Comparison of ENCODE assay signal across 5 worm cellular contexts in genomic region chrII:11105981-11106711, ce11.
TF ChIP-seq lines count a peak whose summit lies in the region.

TSS of gene nasp-1 (plus strand) at chrII:11106612.

TF ChIP-seq in whole organism, L1 larva, 84 proteins besides CTCF, POLR2A, EP300 and RAD21:
- TF ChIP-seq ets-5 (GFP tag; IDR thresholded peaks at IDR 0.05; lab: Robert Waterston, UW) = no peak
- no peak for TF ChIP-seq hlh-4 (tag; optimal IDR thresholded peaks at IDR 0.05; lab: Kevin White, UChicago)
- TF ChIP-seq nhr-237 (tag; optimal IDR thresholded peaks at IDR 0.05; lab: Kevin White, UChicago) = no peak
- TF ChIP-seq lin-35 (GFP tag; optimal IDR thresholded peaks at IDR 0.05; lab: Kevin White, UChicago) = peak; percentile 54 to 80
- TF ChIP-seq swsn-7 (tag; optimal IDR thresholded peaks at IDR 0.05; lab: Kevin White, UChicago) = no peak
- peak; percentile 47 for TF ChIP-seq nhr-85 (tag; lab: Kevin White, UChicago)
- peak; percentile 57 for TF ChIP-seq F16B12.6 (tag; optimal IDR thresholded peaks at IDR 0.05; lab: Kevin White, UChicago)
- no peak for TF ChIP-seq zip-4 (GFP tag; optimal IDR thresholded peaks at IDR 0.05; lab: Kevin White, UChicago)
- TF ChIP-seq efl-1 (optimal IDR thresholded peaks at IDR 0.05; lab: Kevin White, UChicago) = peak; percentile 72 to 92
- TF ChIP-seq efl-1 (GFP tag; optimal IDR thresholded peaks at IDR 0.05 in 1 of 2; lab: Kevin White, UChicago) = peak; percentile 72 to 96
- TF ChIP-seq dpl-1 (GFP tag; optimal IDR thresholded peaks at IDR 0.05; lab: Kevin White, UChicago) = peak; percentile 46 to 76 (median 71)
- peak; percentile 6 for TF ChIP-seq nhr-90 (tag; optimal IDR thresholded peaks at IDR 0.05; lab: Kevin White, UChicago; ENCODE audit: poor library complexity)
- TF ChIP-seq nhr-47 (tag; optimal IDR thresholded peaks at IDR 0.05; lab: Kevin White, UChicago) = no peak
- TF ChIP-seq lsy-2 (tag; optimal IDR thresholded peaks at IDR 0.05; lab: Kevin White, UChicago) = peak; percentile 54 to 86

TF ChIP-seq in whole organism, L3 larva, 47 proteins besides CTCF, POLR2A, EP300 and RAD21:
- TF ChIP-seq nhr-76 (tag; optimal IDR thresholded peaks at IDR 0.05; lab: Kevin White, UChicago) = no peak
- TF ChIP-seq ztf-11 (tag; optimal IDR thresholded peaks at IDR 0.05; lab: Kevin White, UChicago) = no peak
- no peak for TF ChIP-seq aly-2 (tag; optimal IDR thresholded peaks at IDR 0.05; lab: Kevin White, UChicago)
- TF ChIP-seq lsy-12 (tag; optimal IDR thresholded peaks at IDR 0.05; lab: Kevin White, UChicago) = no peak
- no peak for TF ChIP-seq ceh-82 (tag; optimal IDR thresholded peaks at IDR 0.05; lab: Kevin White, UChicago)
- no peak for TF ChIP-seq mml-1 (tag; optimal IDR thresholded peaks at IDR 0.05; lab: Kevin White, UChicago)
- TF ChIP-seq egl-5 (tag; optimal IDR thresholded peaks at IDR 0.05; lab: Kevin White, UChicago) = no peak
- no peak for TF ChIP-seq fkh-2 (tag; optimal IDR thresholded peaks at IDR 0.05; lab: Kevin White, UChicago)
- no peak for TF ChIP-seq nhr-11 (tag; optimal IDR thresholded peaks at IDR 0.05; lab: Kevin White, UChicago)
- no peak for TF ChIP-seq ama-1 (optimal IDR thresholded peaks at IDR 0.05; lab: Kevin White, UChicago)
- TF ChIP-seq nhr-43 (tag; optimal IDR thresholded peaks at IDR 0.05; lab: Kevin White, UChicago; ENCODE audit: poor library complexity, severe bottlenecking) = no peak
- TF ChIP-seq sea-2 (GFP tag; optimal IDR thresholded peaks at IDR 0.05; lab: Kevin White, UChicago) = no peak
- peak; percentile 24 for TF ChIP-seq nfya-1 (tag; optimal IDR thresholded peaks at IDR 0.05; lab: Kevin White, UChicago; ENCODE audit: insufficient read depth)
- TF ChIP-seq lin-39 (tag; optimal IDR thresholded peaks at IDR 0.05; lab: Kevin White, UChicago) = no peak
- TF ChIP-seq pha-4 (tag; optimal IDR thresholded peaks at IDR 0.05; lab: Kevin White, UChicago) = peak; percentile 6
- no peak for TF ChIP-seq unc-62 (GFP tag; optimal IDR thresholded peaks at IDR 0.05; lab: Kevin White, UChicago)
- TF ChIP-seq ceh-16 (tag; optimal IDR thresholded peaks at IDR 0.05; lab: Kevin White, UChicago) = no peak
- TF ChIP-seq mdl-1 (tag; optimal IDR thresholded peaks at IDR 0.05; lab: Kevin White, UChicago) = no peak

TF ChIP-seq in whole organism, L4 larva, 104 proteins besides CTCF, POLR2A, EP300 and RAD21:
- TF ChIP-seq ama-1 (optimal IDR thresholded peaks at IDR 0.05; lab: Kevin White, UChicago) = no peak
- TF ChIP-seq nhr-6 (tag; optimal IDR thresholded peaks at IDR 0.05; lab: Kevin White, UChicago) = no peak
- TF ChIP-seq Y48G9A.11 (GFP tag; IDR thresholded peaks at IDR 0.05; lab: Robert Waterston, UW) = peak; percentile 25; the same call in 1 of the 2 replicates
- TF ChIP-seq lsy-2 (tag; optimal IDR thresholded peaks at IDR 0.05; lab: Kevin White, UChicago) = peak in 1 of 2 experiments; percentile 80
- TF ChIP-seq attf-4 (tag; optimal IDR thresholded peaks at IDR 0.05; lab: Kevin White, UChicago) = no peak
- TF ChIP-seq dpl-1 (GFP tag; optimal IDR thresholded peaks at IDR 0.05; lab: Kevin White, UChicago) = peak; percentile 73
- peak; percentile 86 for TF ChIP-seq mes-2 (tag; optimal IDR thresholded peaks at IDR 0.05; lab: Kevin White, UChicago; ENCODE audit: poor library complexity, severe bottlenecking)
- no peak for TF ChIP-seq daf-16 (GFP tag; optimal IDR thresholded peaks at IDR 0.05; lab: Kevin White, UChicago)
- TF ChIP-seq daf-16 (tag; optimal IDR thresholded peaks at IDR 0.05; lab: Kevin White, UChicago) = peak; percentile 28
- TF ChIP-seq unc-130 (GFP tag; optimal IDR thresholded peaks at IDR 0.05; lab: Kevin White, UChicago) = peak; percentile 18
- no peak for TF ChIP-seq mxl-2 (GFP tag; conservative IDR thresholded peaks at IDR 0.05; lab: Robert Waterston, UW)
- no peak for TF ChIP-seq T20F7.1 (GFP tag; optimal IDR thresholded peaks at IDR 0.05; lab: Kevin White, UChicago)
- TF ChIP-seq lin-1 (GFP tag; IDR thresholded peaks at IDR 0.05; lab: Robert Waterston, UW) = no peak
- no peak for TF ChIP-seq jun-1 (tag; optimal IDR thresholded peaks at IDR 0.05; lab: Kevin White, UChicago)
- no peak for TF ChIP-seq rbr-2 (tag; optimal IDR thresholded peaks at IDR 0.05; lab: Kevin White, UChicago)
- TF ChIP-seq nhr-10 (tag; optimal IDR thresholded peaks at IDR 0.05; lab: Kevin White, UChicago) = no peak
TF ChIP-seq in whole organism, L4 larva: peak in this region for 6.

TF ChIP-seq in whole organism, mixed stage, embryonic, 35 proteins besides CTCF, POLR2A, EP300 and RAD21:
- TF ChIP-seq lin-32 (GFP tag; optimal IDR thresholded peaks at IDR 0.05; lab: Kevin White, UChicago) (no peak), sptf-1 (tag; optimal IDR thresholded peaks at IDR 0.05; lab: Kevin White, UChicago) (no peak), hlh-1 (tag; optimal IDR thresholded peaks at IDR 0.05; lab: Kevin White, UChicago) (no peak), bed-3 (GFP tag; optimal IDR thresholded peaks at IDR 0.05; lab: Kevin White, UChicago) (no peak), lsy-2 (tag; optimal IDR thresholded peaks at IDR 0.05; lab: Kevin White, UChicago) (peak; percentile 90), elt-3 (tag; optimal IDR thresholded peaks at IDR 0.05; lab: Kevin White, UChicago) (no peak), zip-8 (tag; optimal IDR thresholded peaks at IDR 0.05; lab: Kevin White, UChicago) (no peak), ceh-83 (GFP tag; optimal IDR thresholded peaks at IDR 0.05; lab: Kevin White, UChicago) (no peak), lin-13 (tag; optimal IDR thresholded peaks at IDR 0.05; lab: Kevin White, UChicago) (peak; percentile 12)

TF ChIP-seq in whole organism, young adult, 124 proteins besides CTCF, POLR2A, EP300 and RAD21:
- TF ChIP-seq ztf-26 (tag; optimal IDR thresholded peaks at IDR 0.05; lab: Kevin White, UChicago) = no peak
- TF ChIP-seq snpc-1.3 (tag; optimal IDR thresholded peaks at IDR 0.05; lab: Kevin White, UChicago; ENCODE audit: insufficient read depth) = peak; percentile 70
- peak; percentile 58; the same call in 1 of the 2 replicates for TF ChIP-seq ceh-91 (GFP tag; IDR thresholded peaks at IDR 0.05; lab: Robert Waterston, UW)
- no peak for TF ChIP-seq K11D2.4 (GFP tag; IDR thresholded peaks at IDR 0.05; lab: Robert Waterston, UW)
- no peak for TF ChIP-seq Y53G8AR.9 (GFP tag; conservative IDR thresholded peaks at IDR 0.05; lab: Robert Waterston, UW)
- no peak for TF ChIP-seq F22D6.2 (tag; optimal IDR thresholded peaks at IDR 0.05; lab: Kevin White, UChicago)
- no peak for TF ChIP-seq ets-4 (GFP tag; optimal IDR thresholded peaks at IDR 0.05; lab: Kevin White, UChicago)
- TF ChIP-seq lin-35 (GFP tag; optimal IDR thresholded peaks at IDR 0.05; lab: Kevin White, UChicago) = peak in 1 of 3 experiments; percentile 3
- TF ChIP-seq dox-1 (GFP tag; IDR thresholded peaks at IDR 0.05; lab: Robert Waterston, UW) = peak; percentile 38; the same call in 1 of the 2 replicates
- peak; percentile 30 for TF ChIP-seq xnd-1 (tag; optimal IDR thresholded peaks at IDR 0.05; lab: Kevin White, UChicago)
- TF ChIP-seq chd-7 (tag; optimal IDR thresholded peaks at IDR 0.05; lab: Kevin White, UChicago) = no peak
- TF ChIP-seq lir-1 (GFP tag; conservative IDR thresholded peaks at IDR 0.05; lab: Robert Waterston, UW) = no peak
- 0 out of 2 replicates have a peak, but pooled peaks have one; percentile 6 for TF ChIP-seq rcor-1 (GFP tag; IDR thresholded peaks at IDR 0.05; lab: Robert Waterston, UW)
- TF ChIP-seq mes-4 (tag; optimal IDR thresholded peaks at IDR 0.05; lab: Kevin White, UChicago) = no peak
- TF ChIP-seq F49E8.2 (tag; optimal IDR thresholded peaks at IDR 0.05; lab: Kevin White, UChicago; ENCODE audit: insufficient read depth) = peak; percentile 50
- TF ChIP-seq lsl-1 (GFP tag; optimal IDR thresholded peaks at IDR 0.05; lab: Kevin White, UChicago) = peak; percentile 91
- peak; percentile 83 for TF ChIP-seq dpl-1 (GFP tag; optimal IDR thresholded peaks at IDR 0.05; lab: Kevin White, UChicago)
- TF ChIP-seq tbp1 (GFP tag; optimal IDR thresholded peaks at IDR 0.05; lab: Kevin White, UChicago) = peak; percentile 12
- TF ChIP-seq lin-26 (GFP tag; IDR thresholded peaks at IDR 0.05; lab: Robert Waterston, UW) = peak; percentile 48; the same call in 1 of the 2 replicates
- TF ChIP-seq madf-8 (GFP tag; conservative IDR thresholded peaks at IDR 0.05; lab: Robert Waterston, UW) = peak; percentile 79
- peak; percentile 81 for TF ChIP-seq D2030.7 (GFP tag; IDR thresholded peaks at IDR 0.05; lab: Robert Waterston, UW)
- TF ChIP-seq F33H1.4 (GFP tag; IDR thresholded peaks at IDR 0.05; lab: Robert Waterston, UW) = peak; percentile 70
- TF ChIP-seq hsf-1 (GFP tag; IDR thresholded peaks at IDR 0.05; lab: Robert Waterston, UW) = peak; percentile 69; the same call in 1 of the 2 replicates
- TF ChIP-seq cebp-1 (GFP tag; IDR thresholded peaks at IDR 0.05; lab: Robert Waterston, UW) = no peak
- peak; percentile 19 for TF ChIP-seq cebp-1 (tag; optimal IDR thresholded peaks at IDR 0.05; lab: Kevin White, UChicago)
- TF ChIP-seq ceh-58 (GFP tag; IDR thresholded peaks at IDR 0.05; lab: Robert Waterston, UW) = no peak
- TF ChIP-seq madf-6 (GFP tag; IDR thresholded peaks at IDR 0.05; lab: Robert Waterston, UW) = peak; percentile 90
- peak; percentile 94 for TF ChIP-seq efl-1 (GFP tag; optimal IDR thresholded peaks at IDR 0.05; lab: Kevin White, UChicago)
- TF ChIP-seq snpc-3.4 (tag; optimal IDR thresholded peaks at IDR 0.05; lab: Kevin White, UChicago) = peak; percentile 67
